Worm (Caenorhabditis elegans) whole organism, young adult: Measurements from ENCODE around the gene aly-1.

Experiments
- hlh-12 ChIP-seq: sonication (generic microtip); optimal IDR thresholded peaks from 2 replicates; lab custom pipeline; 2016; ENCODE audit warnings: missing genetic modification characterization, missing compliant biosample characterization
- hsf-1 ChIP-seq: fragments of 200-800 bp; sonication (Bioruptor generic); IDR thresholded peaks from 2 replicates; pipeline ENCODE4 v1.3.6; 2022; ENCODE audit warnings: missing genetic modification reagents, missing genetic modification characterization, missing compliant biosample characterization
- let-607 ChIP-seq, 2 experiments: fragments of 200-800 bp in 1 of 2; sonication (Bioruptor generic) in 1 of 2; sonication (generic microtip) in 1 of 2; optimal IDR thresholded peaks; 2 replicates each; lab custom pipeline; 2016 to 2018; ENCODE audit warnings: mild to moderate bottlenecking in 2 of 2, missing compliant biosample characterization in 2 of 2, missing genetic modification characterization in 2 of 2, moderate library complexity in 2 of 2, missing genotype in 1 of 2
- madf-6 ChIP-seq: fragments of 200-800 bp; sonication (Bioruptor generic); IDR thresholded peaks from 2 replicates; pipeline ENCODE4 v1.3.6; 2022; ENCODE audit warnings: missing genetic modification reagents, missing genetic modification characterization, missing compliant biosample characterization
- nhr-27 ChIP-seq: fragments of 200-800 bp; sonication (Bioruptor generic); optimal IDR thresholded peaks from 2 replicates; lab custom pipeline; 2018; ENCODE audit warnings: mild to moderate bottlenecking, missing genetic modification characterization, moderate library complexity, missing compliant biosample characterization
- rec-8 ChIP-seq, 2 experiments: sonication (generic microtip); optimal IDR thresholded peaks; 2 replicates each; lab custom pipeline; 2016; ENCODE audit warnings: mild to moderate bottlenecking in 2 of 2, missing genetic modification characterization in 2 of 2, missing genetic modification reagents in 2 of 2, missing genotype in 2 of 2, missing biosample characterization in 1 of 2, missing compliant biosample characterization in 1 of 2, moderate library complexity in 1 of 2
- unc-62 ChIP-seq: fragments of 150-350 bp; optimal IDR thresholded peaks from 2 replicates; lab custom pipeline; 2014; ENCODE audit warnings: missing biosample characterization, missing genetic modification reagents, missing genetic modification characterization

ce11 chrIV:9104071-9105016 is 4.4 kb upstream of the aly-1 start, which contains the start of the genes C01F6.14 and fem-3:
- no peak for TF ChIP-seq hlh-12 (tag; lab: Kevin White, UChicago)
- no peak for TF ChIP-seq hsf-1 (GFP tag; lab: Robert Waterston, UW)
- TF ChIP-seq let-607 (tag; optimal IDR thresholded peaks at IDR 0.05; lab: Kevin White, UChicago), result no peak
- no peak for TF ChIP-seq nhr-27 (tag; lab: Kevin White, UChicago)
- TF ChIP-seq unc-62 (GFP tag; lab: Kevin White, UChicago), result no peak
- TF ChIP-seq rec-8 (tag; optimal IDR thresholded peaks at IDR 0.05; lab: Kevin White, UChicago), result no peak
- TF ChIP-seq madf-6 (GFP tag; lab: Robert Waterston, UW), result no peak
